Fruit fly (Drosophila melanogaster) whole organism, adult: ENCODE data around the gene Mgat2.
A peak's percentile ranks its signal among the peaks of the same experiment; 100 is the strongest.

Experiments used
- CG11617 ChIP-seq: fragments of 200-800 bp; sonication (Bioruptor generic); optimal IDR thresholded peaks from 2 replicates; lab custom pipeline; 2017; ENCODE audit warnings: mild to moderate bottlenecking, missing biosample characterization, missing genetic modification reagents, missing genetic modification characterization
- CG12768 ChIP-seq: fragments of 200-800 bp; sonication (Bioruptor generic); optimal IDR thresholded peaks from 2 replicates; lab custom pipeline; 2017; ENCODE audit warnings: missing biosample characterization, missing genetic modification characterization, mild to moderate bottlenecking, moderate library complexity, missing genetic modification reagents
- CG14711 ChIP-seq: fragments of 200-800 bp; sonication (Bioruptor generic); optimal IDR thresholded peaks from 2 replicates; lab custom pipeline; 2018; ENCODE audit warnings: missing biosample characterization, mild to moderate bottlenecking, missing genetic modification characterization, moderate library complexity
- CG1620 ChIP-seq: fragments of 200-800 bp; sonication (Bioruptor generic); optimal IDR thresholded peaks from 2 replicates; lab custom pipeline; 2016; ENCODE audit warnings: missing biosample characterization, missing genetic modification characterization
- CG33017 ChIP-seq: fragments of 200-800 bp; sonication (Bioruptor generic); optimal IDR thresholded peaks from 2 replicates; lab custom pipeline; 2018; ENCODE audit warnings: missing biosample characterization, mild to moderate bottlenecking, missing genetic modification characterization, moderate library complexity
- CG5204 ChIP-seq: fragments of 200-800 bp; sonication (Bioruptor generic); optimal IDR thresholded peaks from 2 replicates; lab custom pipeline; 2016; ENCODE audit warnings: missing biosample characterization, missing genetic modification characterization
- CG7045 ChIP-seq: fragments of 200-800 bp; sonication (Bioruptor generic); optimal IDR thresholded peaks from 2 replicates; lab custom pipeline; 2017; ENCODE audit warnings: missing biosample characterization, mild to moderate bottlenecking, missing genetic modification characterization
- CG7101 ChIP-seq: fragments of 200-800 bp; sonication (Bioruptor generic); optimal IDR thresholded peaks from 2 replicates; lab custom pipeline; 2018; ENCODE audit warnings: missing biosample characterization, mild to moderate bottlenecking, missing genetic modification characterization, moderate library complexity
- Clk ChIP-seq: fragments of 200-800 bp; sonication (Bioruptor generic); optimal IDR thresholded peaks from 2 replicates; lab custom pipeline; 2017; ENCODE audit warnings: missing biosample characterization, missing genetic modification characterization
- Crg-1 ChIP-seq: fragments of 200-800 bp; sonication (Bioruptor generic); optimal IDR thresholded peaks from 2 replicates; lab custom pipeline; 2016; ENCODE audit warnings: missing biosample characterization, missing genetic modification characterization
- Hr96 ChIP-seq: fragments of 200-800 bp; sonication (Bioruptor generic); optimal IDR thresholded peaks from 2 replicates; lab custom pipeline; 2016; ENCODE audit warnings: missing biosample characterization, missing genetic modification characterization
- Mnt ChIP-seq: fragments of 200-800 bp; sonication (Bioruptor generic); optimal IDR thresholded peaks from 2 replicates; lab custom pipeline; 2016; ENCODE audit warnings: missing biosample characterization, mild to moderate bottlenecking, missing genetic modification characterization
- bab1 ChIP-seq: fragments of 200-800 bp; sonication (Bioruptor generic); optimal IDR thresholded peaks from 3 replicates; lab custom pipeline; 2019; ENCODE audit warnings: missing biosample characterization, mild to moderate bottlenecking, missing genetic modification characterization, moderate library complexity
- cic ChIP-seq: fragments of 200-800 bp; sonication (Bioruptor generic); optimal IDR thresholded peaks from 2 replicates; lab custom pipeline; 2017; ENCODE audit warnings: missing biosample characterization, mild to moderate bottlenecking, missing genetic modification characterization, moderate library complexity
- cnc ChIP-seq, 2 experiments: fragments of >200 bp; optimal IDR thresholded peaks; 2 replicates each; lab custom pipeline; 2017
- kay ChIP-seq: fragments of 200-800 bp; sonication (Bioruptor generic); peaks from one replicate; lab custom pipeline; 2016; ENCODE audit warnings: missing biosample characterization, missing genetic modification characterization, borderline replicate concordance
- ovo ChIP-seq: fragments of 200-800 bp; sonication (Bioruptor generic); optimal IDR thresholded peaks from 2 replicates; lab custom pipeline; 2016; ENCODE audit warnings: missing biosample characterization, missing genetic modification characterization
- pad ChIP-seq: fragments of 200-800 bp; sonication (Bioruptor generic); optimal IDR thresholded peaks from 3 replicates; lab custom pipeline; 2017; ENCODE audit warnings: missing biosample characterization, missing genetic modification characterization, mild to moderate bottlenecking, moderate library complexity, missing genetic modification reagents
- tj ChIP-seq: fragments of 200-800 bp; sonication (Bioruptor generic); optimal IDR thresholded peaks from 3 replicates; lab custom pipeline; 2017; ENCODE audit warnings: missing biosample characterization, mild to moderate bottlenecking, missing genetic modification characterization, moderate library complexity
- toe ChIP-seq: fragments of 200-800 bp; sonication (Bioruptor generic); optimal IDR thresholded peaks from 2 replicates; lab custom pipeline; 2016; ENCODE audit warnings: missing biosample characterization, missing genetic modification characterization

Gene Mgat2

dm6 chr3R:30055915-30056544, 34.0 kb upstream of the Mgat2 start, which contains the start of the genes Rpp14b and spn-A:
TSS of gene Rpp14b (plus strand) at chr3R:30055957.
TSS of gene spn-A (minus strand) at chr3R:30056037.
- TF ChIP-seq pad (no peak), CG7045 (no peak), Clk (no peak), CG14711 (tag; lab: Kevin White, UChicago) (peak; percentile 22), CG11617 (GFP tag; lab: Kevin White, UChicago) (no peak), cnc (optimal IDR thresholded peaks at IDR 0.05; lab: Kevin White, UChicago) (no peak), ovo (GFP tag; lab: Kevin White, UChicago) (no peak), tj (GFP tag; lab: Kevin White, UChicago) (no peak), Mnt (GFP tag; lab: Kevin White, UChicago) (no peak), kay (GFP tag; lab: Kevin White, UChicago) (no peak), bab1 (GFP tag; lab: Kevin White, UChicago) (peak; percentile 18), CG7101 (tag; lab: Kevin White, UChicago) (peak; percentile 42), CG1620 (GFP tag; lab: Kevin White, UChicago) (peak; percentile 62), toe (no peak), CG5204 (GFP tag; lab: Kevin White, UChicago) (no peak), CG12768 (no peak), CG33017 (tag; lab: Kevin White, UChicago) (no peak), Crg-1 (no peak), cic (no peak), Hr96 (no peak)

DNA sequence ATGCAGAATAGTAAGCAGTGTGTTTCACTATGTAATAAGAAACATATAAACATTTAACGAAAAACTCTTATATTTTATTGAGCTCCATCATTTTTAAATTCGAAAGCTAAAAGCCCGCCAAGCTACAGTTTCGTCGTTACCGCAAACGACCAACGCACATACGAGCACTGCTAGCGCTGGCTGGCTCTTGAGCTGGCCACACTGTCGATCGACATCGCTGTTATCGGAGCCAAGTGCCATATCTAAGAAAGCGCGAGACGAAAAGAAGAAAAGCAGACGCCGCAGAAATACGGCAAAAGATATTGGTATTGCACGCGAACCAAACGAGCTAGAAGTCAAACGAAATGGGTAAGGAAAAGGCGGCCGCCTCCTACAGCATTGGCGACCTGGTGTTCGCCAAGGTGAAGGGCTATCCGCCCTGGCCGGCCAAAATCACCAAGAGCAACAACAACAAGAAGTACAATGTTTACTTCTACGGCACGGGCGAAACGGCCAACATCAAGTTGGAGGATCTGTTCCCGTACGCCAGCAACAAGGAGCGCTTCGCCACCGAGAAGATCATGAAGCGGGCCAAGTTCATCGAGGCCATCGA, 30.5 kb upstream of the Mgat2 start, which contains the start of gene Jasper:
TSS of gene Jasper (plus strand) at position 60 of the 592 bp plus-strand sequence.
- peak; percentile 71 for TF ChIP-seq bab1 (GFP tag; lab: Kevin White, UChicago)
- TF ChIP-seq CG1620 (GFP tag; lab: Kevin White, UChicago): peak; percentile 46
- TF ChIP-seq CG33017 (tag; lab: Kevin White, UChicago): no peak
- peak; percentile 24 for TF ChIP-seq Mnt (GFP tag; lab: Kevin White, UChicago)
- peak; percentile 26 for TF ChIP-seq ovo (GFP tag; lab: Kevin White, UChicago)
- peak; percentile 43 for TF ChIP-seq CG7101 (tag; lab: Kevin White, UChicago)
- peak; percentile 80 for TF ChIP-seq tj (GFP tag; lab: Kevin White, UChicago)
- peak; percentile 40 for TF ChIP-seq cic
- TF ChIP-seq Clk: no peak
- no peak for TF ChIP-seq CG7045
- no peak for TF ChIP-seq kay (GFP tag; lab: Kevin White, UChicago)
- TF ChIP-seq CG14711 (tag; lab: Kevin White, UChicago): no peak
- no peak for TF ChIP-seq CG11617 (GFP tag; lab: Kevin White, UChicago)
- no peak for TF ChIP-seq cnc (optimal IDR thresholded peaks at IDR 0.05; lab: Kevin White, UChicago)

DNA sequence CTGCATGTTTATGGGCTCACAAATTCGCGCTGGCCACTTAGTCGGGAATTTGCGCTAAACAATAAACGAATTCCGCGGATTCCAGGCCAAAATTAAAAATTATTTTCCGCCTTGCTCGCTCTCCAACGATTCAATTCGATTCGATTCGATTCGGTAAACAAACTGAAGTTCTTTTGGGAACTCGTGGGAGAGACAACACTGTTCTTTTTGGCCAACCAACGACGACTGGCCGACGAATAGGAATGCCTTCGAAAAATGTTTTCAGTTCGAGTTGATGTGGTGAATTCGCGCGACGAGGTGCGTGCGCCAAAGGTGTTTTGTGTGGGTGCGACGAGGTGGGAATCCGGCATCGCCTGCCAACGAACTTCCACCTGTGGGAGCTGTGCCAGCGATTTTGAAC, 29.9 kb upstream of the Mgat2 start, which contains the start of gene CG15528:
TSS of gene CG15528 (minus strand) at position 180 of the 400 bp plus-strand sequence.
- no peak for TF ChIP-seq Mnt (GFP tag; lab: Kevin White, UChicago)
- no peak for TF ChIP-seq Crg-1
- no peak for TF ChIP-seq kay (GFP tag; lab: Kevin White, UChicago)
- no peak for TF ChIP-seq Hr96
- no peak for TF ChIP-seq ovo (GFP tag; lab: Kevin White, UChicago)
- TF ChIP-seq CG7101 (tag; lab: Kevin White, UChicago): no peak
- TF ChIP-seq CG7045: no peak
- TF ChIP-seq cic: no peak
- TF ChIP-seq CG5204 (GFP tag; lab: Kevin White, UChicago): no peak
- TF ChIP-seq pad: no peak
- TF ChIP-seq CG11617 (GFP tag; lab: Kevin White, UChicago): no peak
- no peak for TF ChIP-seq Clk
- TF ChIP-seq CG1620 (GFP tag; lab: Kevin White, UChicago): no peak
- TF ChIP-seq tj (GFP tag; lab: Kevin White, UChicago): no peak
- no peak for TF ChIP-seq toe

DNA sequence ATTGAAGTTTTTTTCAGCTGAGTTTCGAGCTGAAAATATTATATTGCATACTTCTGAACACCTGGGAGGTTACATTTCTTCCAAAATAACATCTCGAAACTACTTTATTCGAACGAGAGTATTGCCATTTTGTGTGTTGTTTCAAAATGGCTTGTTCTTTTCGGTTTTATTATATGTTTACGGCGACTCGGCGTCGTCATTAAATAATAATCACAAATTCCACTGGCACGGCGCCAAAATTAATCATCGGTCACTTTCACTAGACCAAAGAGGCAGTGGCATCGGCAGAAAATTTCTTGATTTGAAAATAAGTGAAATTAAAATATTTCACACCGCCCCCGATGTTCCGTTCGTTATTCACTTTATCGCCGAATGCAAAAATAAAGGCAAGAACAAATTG, 28.4 kb upstream of the Mgat2 start:
- TF ChIP-seq CG33017 (tag; lab: Kevin White, UChicago): no peak
- TF ChIP-seq cnc (optimal IDR thresholded peaks at IDR 0.05; lab: Kevin White, UChicago): no peak
- TF ChIP-seq CG5204 (GFP tag; lab: Kevin White, UChicago): no peak
- TF ChIP-seq CG14711 (tag; lab: Kevin White, UChicago): no peak
- TF ChIP-seq tj (GFP tag; lab: Kevin White, UChicago): no peak
- TF ChIP-seq CG11617 (GFP tag; lab: Kevin White, UChicago): no peak
- no peak for TF ChIP-seq Clk
- no peak for TF ChIP-seq CG7101 (tag; lab: Kevin White, UChicago)
- TF ChIP-seq CG7045: no peak
- TF ChIP-seq toe: no peak
- no peak for TF ChIP-seq CG1620 (GFP tag; lab: Kevin White, UChicago)
- TF ChIP-seq ovo (GFP tag; lab: Kevin White, UChicago): no peak
- TF ChIP-seq Mnt (GFP tag; lab: Kevin White, UChicago): no peak
- no peak for TF ChIP-seq pad
- no peak for TF ChIP-seq kay (GFP tag; lab: Kevin White, UChicago)

DNA sequence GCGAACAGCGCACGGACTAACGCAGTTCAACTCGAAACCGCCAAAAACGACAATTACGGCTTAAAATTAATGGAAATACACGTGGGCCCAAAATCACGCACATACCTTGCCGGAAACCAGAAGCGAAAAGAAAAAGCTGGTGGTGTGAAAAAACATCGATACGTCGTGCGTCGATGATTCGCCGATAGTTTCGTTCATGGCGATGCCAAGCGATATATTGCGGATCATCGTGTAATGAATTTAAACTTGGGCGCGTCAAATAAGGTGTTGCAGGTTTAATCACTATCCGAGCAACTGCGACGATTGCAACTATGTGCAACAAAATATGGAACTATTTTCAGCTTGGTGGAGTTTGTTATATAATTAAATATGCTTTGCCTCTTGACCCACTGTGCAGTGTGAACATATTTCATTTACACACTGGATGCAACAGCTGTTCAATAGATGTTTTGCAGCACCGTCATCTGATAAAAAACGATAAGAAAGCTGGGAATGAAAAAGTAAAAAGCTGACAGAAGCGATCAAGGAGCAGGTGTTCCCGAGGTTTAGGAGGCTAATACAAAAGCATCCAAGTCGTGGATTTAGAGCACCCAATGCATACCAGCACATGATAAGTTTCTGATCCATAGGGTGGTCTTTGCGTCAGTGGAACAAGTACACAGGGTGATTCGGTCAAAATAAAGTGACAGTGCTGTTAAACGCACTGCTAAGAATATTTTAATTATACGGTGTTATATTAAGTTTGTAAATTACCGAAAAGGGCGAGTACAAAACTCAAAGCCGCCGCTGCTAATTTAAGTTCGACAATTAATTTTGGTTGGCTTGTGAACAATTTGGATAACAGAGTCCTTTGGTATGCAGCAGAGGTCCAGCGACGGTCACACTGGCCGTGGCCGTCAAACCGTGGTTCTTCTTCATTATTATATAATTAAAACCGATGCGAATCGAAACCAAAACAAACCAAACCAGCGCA, 24.3 kb upstream of the Mgat2 start, which contains the start of the genes RpL32 and CG7943:
TSS of gene RpL32 (minus strand) at position 133 of the 973 bp plus-strand sequence.
TSS of gene CG7943 (plus strand) at position 442 of the 973 bp plus-strand sequence.
- TF ChIP-seq pad: peak; percentile 86
- TF ChIP-seq tj (GFP tag; lab: Kevin White, UChicago): peak; percentile 85
- TF ChIP-seq CG33017 (tag; lab: Kevin White, UChicago): peak; percentile 87
- no peak for TF ChIP-seq CG5204 (GFP tag; lab: Kevin White, UChicago)
- TF ChIP-seq ovo (GFP tag; lab: Kevin White, UChicago): peak; percentile 96
- TF ChIP-seq toe: peak; percentile 98
- TF ChIP-seq CG11617 (GFP tag; lab: Kevin White, UChicago): peak; percentile 97
- peak; percentile 85 for TF ChIP-seq CG14711 (tag; lab: Kevin White, UChicago)
- peak; percentile 93 for TF ChIP-seq CG7045
- TF ChIP-seq bab1 (GFP tag; lab: Kevin White, UChicago): peak; percentile 97
- peak; percentile 94 for TF ChIP-seq CG7101 (tag; lab: Kevin White, UChicago)
- peak; percentile 96 for TF ChIP-seq CG1620 (GFP tag; lab: Kevin White, UChicago)
- no peak for TF ChIP-seq kay (GFP tag; lab: Kevin White, UChicago)
- peak; percentile 94 for TF ChIP-seq CG12768
- TF ChIP-seq Hr96: peak; percentile 99
- peak; percentile 97 for TF ChIP-seq Crg-1
- TF ChIP-seq Clk: peak; percentile 91
- no peak for TF ChIP-seq cnc (optimal IDR thresholded peaks at IDR 0.05; lab: Kevin White, UChicago)
- TF ChIP-seq Mnt (GFP tag; lab: Kevin White, UChicago): peak; percentile 95
- peak; percentile 62 for TF ChIP-seq cic
